Worm (Caenorhabditis elegans): ENCODE data around the gene Y57G11C.52.

Gene Y57G11C.52

ce11 chrIV:14890914-14891313 lies 37.1 kb downstream of the Y57G11C.52 start:
- no peak for TF ChIP-seq mec-3 (tag; optimal IDR thresholded peaks at IDR 0.05; ENCODE audit: borderline replicate concordance)
- no peak for TF ChIP-seq ztf-16 (tag; optimal IDR thresholded peaks at IDR 0.05)
- TF ChIP-seq ets-4 (tag; optimal IDR thresholded peaks at IDR 0.05) = no peak
- no peak for TF ChIP-seq unc-86 (tag; optimal IDR thresholded peaks at IDR 0.05)
- no peak for TF ChIP-seq ceh-45 (GFP tag; IDR thresholded peaks at IDR 0.05)
- no peak for TF ChIP-seq nhr-232 (tag; optimal IDR thresholded peaks at IDR 0.05)
- no peak for TF ChIP-seq pax-1 (tag; optimal IDR thresholded peaks at IDR 0.05)
- no peak for TF ChIP-seq nhr-11 (tag; optimal IDR thresholded peaks at IDR 0.05)
- TF ChIP-seq syd-9 (tag; optimal IDR thresholded peaks at IDR 0.05) = no peak
- no peak for TF ChIP-seq ceh-6 (GFP tag; optimal IDR thresholded peaks at IDR 0.05)
- TF ChIP-seq F13H6.1 (tag; optimal IDR thresholded peaks at IDR 0.05) = no peak
- no peak for TF ChIP-seq K09A11.1 (tag; optimal IDR thresholded peaks at IDR 0.05; ENCODE audit: insufficient read depth)
- no peak for TF ChIP-seq hlh-30 (tag; optimal IDR thresholded peaks at IDR 0.05; ENCODE audit: insufficient read depth)
- no peak for TF ChIP-seq madf-2 (tag; optimal IDR thresholded peaks at IDR 0.05)
- TF ChIP-seq K02D7.2 (tag; optimal IDR thresholded peaks at IDR 0.05) = no peak
- no peak for TF ChIP-seq ama-1 (optimal IDR thresholded peaks at IDR 0.05)
- no peak for TF ChIP-seq unc-42 (tag; optimal IDR thresholded peaks at IDR 0.05)
- no peak for TF ChIP-seq pha-4 (tag; optimal IDR thresholded peaks at IDR 0.05)

ce11 chrIV:14891996-14892395 lies 38.2 kb downstream of the Y57G11C.52 start:
- TF ChIP-seq hlh-13 (GFP tag; optimal IDR thresholded peaks at IDR 0.05) (no peak), nhr-11 (tag; optimal IDR thresholded peaks at IDR 0.05) (no peak), sox-2 (GFP tag; IDR thresholded peaks at IDR 0.05) (no peak), pax-1 (tag; optimal IDR thresholded peaks at IDR 0.05) (no peak), dmd-4 (tag; optimal IDR thresholded peaks at IDR 0.05; ENCODE audit: borderline replicate concordance) (no peak), ahr-1 (tag; optimal IDR thresholded peaks at IDR 0.05) (no peak), T23F11.4 (GFP tag; optimal IDR thresholded peaks at IDR 0.05) (no peak), pat-9 (tag; optimal IDR thresholded peaks at IDR 0.05) (no peak), ceh-14 (tag; optimal IDR thresholded peaks at IDR 0.05) (no peak), ceh-19 (GFP tag; optimal IDR thresholded peaks at IDR 0.05) (no peak), unc-55 (GFP tag; optimal IDR thresholded peaks at IDR 0.05) (no peak), K09A11.1 (tag; optimal IDR thresholded peaks at IDR 0.05; ENCODE audit: insufficient read depth) (no peak), fkh-6 (tag; optimal IDR thresholded peaks at IDR 0.05) (no peak), nhr-232 (tag; optimal IDR thresholded peaks at IDR 0.05) (no peak), ets-4 (tag; optimal IDR thresholded peaks at IDR 0.05) (no peak), npax-4 (tag; optimal IDR thresholded peaks at IDR 0.05) (no peak), sox-4 (tag; optimal IDR thresholded peaks at IDR 0.05) (no peak), Y22D7AL.16 (tag; optimal IDR thresholded peaks at IDR 0.05) (no peak), unc-3 (GFP tag; conservative IDR thresholded peaks at IDR 0.05) (no peak), unc-3 (tag; optimal IDR thresholded peaks at IDR 0.05) (no peak), ceh-48 (tag; optimal IDR thresholded peaks at IDR 0.05) (no peak)

- no peak for TF ChIP-seq sox-2 (GFP tag; IDR thresholded peaks at IDR 0.05)
- no peak for TF ChIP-seq gmeb-2 (tag; optimal IDR thresholded peaks at IDR 0.05)
Measured at ce11 chrIV:14894339-14894738, 40.5 kb downstream of the Y57G11C.52 start.

DNA sequence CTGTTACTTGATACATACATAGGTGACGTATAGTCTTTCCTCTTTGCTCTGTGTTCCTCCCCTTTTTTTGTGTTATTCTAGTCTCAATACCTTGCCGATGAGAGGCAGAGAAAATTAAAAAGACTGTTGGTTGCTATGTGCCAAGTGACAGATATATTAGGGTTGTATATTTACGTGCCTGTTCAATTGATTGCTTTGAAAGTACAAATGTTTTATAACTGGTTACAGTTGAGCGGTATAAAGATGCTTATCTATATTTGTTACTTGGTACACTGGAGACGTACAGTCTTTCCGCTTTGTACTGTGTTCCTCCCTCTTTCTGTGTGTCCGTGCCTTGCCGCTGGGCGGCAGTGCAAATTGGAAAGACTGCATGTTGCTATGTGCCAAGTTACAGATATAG lies 49.4 kb downstream of the Y57G11C.52 start:
- no peak for TF ChIP-seq ceh-9 (tag; optimal IDR thresholded peaks at IDR 0.05)
- TF ChIP-seq unc-42 (tag; optimal IDR thresholded peaks at IDR 0.05) = no peak
- no peak for TF ChIP-seq K09A11.1 (tag; optimal IDR thresholded peaks at IDR 0.05; ENCODE audit: insufficient read depth)
- no peak for TF ChIP-seq ref-2 (tag; optimal IDR thresholded peaks at IDR 0.05)
- no peak for TF ChIP-seq lim-6 (tag; optimal IDR thresholded peaks at IDR 0.05)
- no peak for TF ChIP-seq ceh-14 (tag; optimal IDR thresholded peaks at IDR 0.05)
- TF ChIP-seq unc-3 (GFP tag; conservative IDR thresholded peaks at IDR 0.05) = no peak
- no peak for TF ChIP-seq unc-3 (tag; optimal IDR thresholded peaks at IDR 0.05)
- TF ChIP-seq sox-2 (GFP tag; IDR thresholded peaks at IDR 0.05) = no peak
- TF ChIP-seq ceh-2 (tag; optimal IDR thresholded peaks at IDR 0.05) = no peak
- no peak for TF ChIP-seq tbx-7 (tag; optimal IDR thresholded peaks at IDR 0.05)
- no peak for TF ChIP-seq hlh-15 (tag; optimal IDR thresholded peaks at IDR 0.05)
- no peak for TF ChIP-seq nhr-11 (tag; optimal IDR thresholded peaks at IDR 0.05)
